Worm (Caenorhabditis elegans) whole organism, L4 larva: ENCODE measurements around the gene F45E4.5.
A peak's percentile ranks its signal among the peaks of the same experiment; 100 is the strongest.

Source experiments
- D1046.2 ChIP-seq: fragments of 200-800 bp; sonication (Bioruptor generic); IDR thresholded peaks from 2 replicates; pipeline ENCODE4 v1.3.6; 2022; ENCODE audit warnings: missing genetic modification characterization, missing compliant biosample characterization
- F10B5.3 ChIP-seq: sonication (generic microtip); optimal IDR thresholded peaks from 2 replicates; lab custom pipeline; 2016; ENCODE audit warnings: mild to moderate bottlenecking, missing genetic modification characterization, missing compliant biosample characterization
- T26A8.4 ChIP-seq: fragments of 200-800 bp; sonication (Bioruptor generic); IDR thresholded peaks from 2 replicates; pipeline ENCODE4 v1.3.6; 2022; ENCODE audit warnings: missing genetic modification characterization, missing compliant biosample characterization
- Y105C5A.15 ChIP-seq: fragments of 200-800 bp; sonication (Bioruptor generic); IDR thresholded peaks from 2 replicates; pipeline ENCODE4 v1.3.6; 2022; ENCODE audit warnings: missing genetic modification characterization, missing compliant biosample characterization
- Y48G9A.11 ChIP-seq: fragments of 200-800 bp; sonication (Bioruptor generic); IDR thresholded peaks from 2 replicates; pipeline ENCODE4 v1.3.6; 2022; ENCODE audit warnings: missing genetic modification reagents, missing genetic modification characterization, missing compliant biosample characterization
- Y5F2A.4 ChIP-seq: fragments of 200-800 bp; sonication (Bioruptor generic); optimal IDR thresholded peaks from 2 replicates; lab custom pipeline; 2018; ENCODE audit warnings: mild to moderate bottlenecking, missing genetic modification characterization, missing compliant biosample characterization
- ZK337.2 ChIP-seq: fragments of 200-800 bp; sonication (Bioruptor generic); IDR thresholded peaks from 2 replicates; pipeline ENCODE4 v1.3.6; 2022; ENCODE audit warnings: missing genetic modification reagents, missing genetic modification characterization, missing compliant biosample characterization
- aly-2 ChIP-seq: sonication (generic microtip); optimal IDR thresholded peaks from 2 replicates; lab custom pipeline; 2018; ENCODE audit warnings: missing biosample characterization, missing genetic modification characterization
- ceh-20 ChIP-seq: fragments of 200-800 bp; sonication (Bioruptor generic); IDR thresholded peaks from 2 replicates; pipeline ENCODE4 v1.3.6; 2022; ENCODE audit warnings: missing genetic modification reagents, missing genetic modification characterization, missing compliant biosample characterization
- ceh-44 ChIP-seq: fragments of 200-800 bp; sonication (Bioruptor generic); IDR thresholded peaks from 2 replicates; pipeline ENCODE4 v1.3.6; 2022; ENCODE audit warnings: missing genetic modification reagents, missing genetic modification characterization, missing compliant biosample characterization
- ceh-62 ChIP-seq: sonication (generic microtip); optimal IDR thresholded peaks from 2 replicates; lab custom pipeline; 2017; ENCODE audit warnings: missing biosample characterization, missing genetic modification characterization
- ces-1 ChIP-seq: fragments of 150-350 bp; sonication (generic microtip); optimal IDR thresholded peaks from 4 replicates; lab custom pipeline; 2014; ENCODE audit warnings: missing biosample characterization, missing genetic modification reagents, missing genetic modification characterization
- cey-2 ChIP-seq: sonication (generic microtip); optimal IDR thresholded peaks from 3 replicates; lab custom pipeline; 2017; ENCODE audit warnings: missing genetic modification characterization, mild to moderate bottlenecking, missing compliant biosample characterization, antibody characterized with exemption, borderline replicate concordance; ENCODE audit not compliant: insufficient read depth
- daf-12 ChIP-seq: fragments of 150-350 bp; optimal IDR thresholded peaks from 2 replicates; lab custom pipeline; 2014; ENCODE audit warnings: missing biosample characterization, missing genetic modification reagents, missing genetic modification characterization
- dpl-1 ChIP-seq: fragments of 150-350 bp; optimal IDR thresholded peaks from 2 replicates; lab custom pipeline; 2014; ENCODE audit warnings: missing biosample characterization, missing genetic modification reagents, missing genetic modification characterization
- egl-43 ChIP-seq: fragments of 200-800 bp; sonication (Bioruptor generic); IDR thresholded peaks from 2 replicates; pipeline ENCODE4 v1.3.6; 2022; ENCODE audit warnings: missing genetic modification reagents, missing genetic modification characterization, missing compliant biosample characterization
- fkh-10 ChIP-seq: fragments of 150-350 bp; optimal IDR thresholded peaks from 2 replicates; lab custom pipeline; 2014; ENCODE audit warnings: missing biosample characterization, missing genetic modification reagents, missing genetic modification characterization
- hif-1 ChIP-seq, 2 experiments: sonication (generic microtip); optimal IDR thresholded peaks; 2 replicates each; lab custom pipeline; 2016 to 2017; ENCODE audit warnings: missing compliant biosample characterization in 2 of 2, missing genetic modification characterization in 2 of 2, missing genetic modification reagents in 2 of 2, missing genotype in 2 of 2, mild to moderate bottlenecking in 1 of 2
- hlh-30 ChIP-seq: sonication (generic microtip); optimal IDR thresholded peaks from 2 replicates; lab custom pipeline; 2017; ENCODE audit warnings: antibody characterized with exemption, mild to moderate bottlenecking, missing genetic modification characterization, missing compliant biosample characterization; ENCODE audit not compliant: insufficient read depth
- hmg-1.1 ChIP-seq: fragments of 200-800 bp; sonication (Bioruptor generic); IDR thresholded peaks from 2 replicates; pipeline ENCODE4 v1.3.6; 2022; ENCODE audit warnings: missing genetic modification reagents, missing genetic modification characterization, missing compliant biosample characterization
- jun-1 ChIP-seq: fragments of 150-350 bp; optimal IDR thresholded peaks from 2 replicates; lab custom pipeline; 2014; ENCODE audit warnings: missing biosample characterization, missing genetic modification reagents, missing genetic modification characterization
- lin-15B ChIP-seq: fragments of 150-350 bp; sonication (generic microtip); optimal IDR thresholded peaks from 3 replicates; lab custom pipeline; 2014; ENCODE audit warnings: missing biosample characterization, missing genetic modification characterization
- lsy-2 ChIP-seq, 2 experiments: fragments of 150-350 bp in 1 of 2; sonication (generic microtip) in 1 of 2; optimal IDR thresholded peaks; 2 replicates each; lab custom pipeline; 2014 to 2017; ENCODE audit warnings: missing biosample characterization in 2 of 2, missing genetic modification characterization in 2 of 2
- madf-9 ChIP-seq: fragments of 200-800 bp; sonication (Bioruptor generic); conservative IDR thresholded peaks from 2 replicates; pipeline ENCODE4 v1.3.6; 2022; ENCODE audit warnings: missing genetic modification reagents, missing genetic modification characterization, missing compliant biosample characterization
- mdl-1 ChIP-seq, 2 experiments: fragments of 150-350 bp in 1 of 2; sonication (generic microtip) in 1 of 2; optimal IDR thresholded peaks; 2 replicates each; lab custom pipeline; 2014 to 2017; ENCODE audit warnings: missing biosample characterization in 2 of 2, missing genetic modification characterization in 2 of 2
- mdt-29 ChIP-seq: fragments of 200-800 bp; sonication (Bioruptor generic); IDR thresholded peaks from 2 replicates; pipeline ENCODE4 v1.3.6; 2022; ENCODE audit warnings: missing genetic modification reagents, missing genetic modification characterization, missing compliant biosample characterization
- mes-2 ChIP-seq: sonication (generic microtip); optimal IDR thresholded peaks from 2 replicates; lab custom pipeline; 2016; ENCODE audit warnings: missing genotype, mild to moderate bottlenecking, missing genetic modification characterization, missing compliant biosample characterization; ENCODE audit not compliant: poor library complexity, severe bottlenecking
- nhr-10 ChIP-seq: fragments of 150-350 bp; optimal IDR thresholded peaks from 2 replicates; lab custom pipeline; 2014; ENCODE audit warnings: missing biosample characterization, missing genetic modification characterization
- nhr-11 ChIP-seq: fragments of 150-350 bp; optimal IDR thresholded peaks from 2 replicates; lab custom pipeline; 2014; ENCODE audit warnings: missing biosample characterization, missing genetic modification characterization
- set-16 ChIP-seq: fragments of 200-800 bp; sonication (Bioruptor generic); IDR thresholded peaks from 2 replicates; pipeline ENCODE4 v1.3.6; 2022; ENCODE audit warnings: missing genetic modification reagents, missing genetic modification characterization, missing compliant biosample characterization
- tra-1 ChIP-seq: fragments of 200-800 bp; sonication (Bioruptor generic); IDR thresholded peaks from 2 replicates; pipeline ENCODE4 v1.3.6; 2022; ENCODE audit warnings: missing genetic modification reagents, missing genetic modification characterization, missing compliant biosample characterization
- unc-39 ChIP-seq: sonication (generic microtip); optimal IDR thresholded peaks from 2 replicates; lab custom pipeline; 2017; ENCODE audit warnings: missing biosample characterization, missing genetic modification characterization
- unc-62 ChIP-seq, 3 experiments: fragments of 150-350 bp in 1 of 3; sonication (generic microtip); optimal IDR thresholded peaks in 2 of 3; peaks in 1 of 3; 1 replicate in 1 of 3; 2 replicates in 2 of 3; lab custom pipeline; 2014 to 2017; ENCODE audit warnings: missing biosample characterization in 3 of 3, missing genetic modification characterization in 3 of 3, missing genetic modification reagents in 3 of 3, missing genotype in 1 of 3
- zag-1 ChIP-seq: fragments of 150-350 bp; optimal IDR thresholded peaks from 2 replicates; lab custom pipeline; 2014; ENCODE audit warnings: missing biosample characterization, missing genetic modification characterization
- zfp-2 ChIP-seq: sonication (generic microtip); optimal IDR thresholded peaks from 2 replicates; lab custom pipeline; 2016; ENCODE audit warnings: mild to moderate bottlenecking, missing genetic modification characterization, missing compliant biosample characterization
- ztf-11 ChIP-seq: fragments of 150-350 bp; optimal IDR thresholded peaks from 2 replicates; lab custom pipeline; 2014; ENCODE audit warnings: missing biosample characterization, missing genetic modification characterization

Gene F45E4.5

ce11 chrIV:7619261-7619660 is 9.6 kb downstream of the F45E4.5 start (continued):
- TF ChIP-seq jun-1 (tag; lab: Kevin White, UChicago), result no peak
- TF ChIP-seq mdl-1 (tag; optimal IDR thresholded peaks at IDR 0.05; lab: Kevin White, UChicago), result peak in 1 of 2 experiments; percentile 25
- peak in 1 of 2 experiments; percentile 23 for TF ChIP-seq lsy-2 (tag; optimal IDR thresholded peaks at IDR 0.05; lab: Kevin White, UChicago)
- peak; percentile 93 for TF ChIP-seq set-16 (GFP tag; lab: Robert Waterston, UW)
- TF ChIP-seq lin-15B (tag; lab: Kevin White, UChicago), result no peak
- no peak for TF ChIP-seq mdt-29
- peak; percentile 67; the same call in 1 of the 2 replicates for TF ChIP-seq egl-43
- TF ChIP-seq hmg-1.1, result peak; percentile 69
- TF ChIP-seq mes-2 (tag; lab: Kevin White, UChicago), result peak; percentile 20
- TF ChIP-seq Y105C5A.15 (GFP tag; lab: Robert Waterston, UW), result no peak
- TF ChIP-seq hif-1 (tag; optimal IDR thresholded peaks at IDR 0.05; lab: Kevin White, UChicago), result no peak
- TF ChIP-seq Y48G9A.11, result no peak
- TF ChIP-seq Y5F2A.4 (GFP tag; lab: Kevin White, UChicago), result no peak

- TF ChIP-seq aly-2 (tag; lab: Kevin White, UChicago) (no peak), lin-15B (tag; lab: Kevin White, UChicago) (no peak), ceh-62 (tag; lab: Kevin White, UChicago) (no peak), lsy-2 (tag; optimal IDR thresholded peaks at IDR 0.05; lab: Kevin White, UChicago) (no peak), zag-1 (tag; lab: Kevin White, UChicago) (no peak), ceh-44 (GFP tag; lab: Robert Waterston, UW) (no peak), tra-1 (GFP tag; lab: Robert Waterston, UW) (no peak), Y5F2A.4 (GFP tag; lab: Kevin White, UChicago) (no peak), fkh-10 (GFP tag; lab: Kevin White, UChicago) (peak; percentile 27), daf-12 (no peak), ces-1 (GFP tag; lab: Kevin White, UChicago) (peak; percentile 48), unc-39 (tag; lab: Kevin White, UChicago) (no peak), cey-2 (tag; lab: Kevin White, UChicago) (no peak), zfp-2 (tag; lab: Kevin White, UChicago) (no peak), nhr-11 (tag; lab: Kevin White, UChicago) (no peak), madf-9 (GFP tag; lab: Robert Waterston, UW) (no peak), D1046.2 (GFP tag; lab: Robert Waterston, UW) (no peak), ZK337.2 (GFP tag; lab: Robert Waterston, UW) (no peak), hlh-30 (tag; lab: Kevin White, UChicago) (peak; percentile 15), nhr-10 (tag; lab: Kevin White, UChicago) (no peak), T26A8.4 (GFP tag; lab: Robert Waterston, UW) (no peak), ceh-20 (no peak), dpl-1 (GFP tag; lab: Kevin White, UChicago) (no peak)
These were observed 16.3 kb downstream of the F45E4.5 start for ce11 chrIV:7612523-7612922.

- TF ChIP-seq hmg-1.1 (peak; percentile 40; the same call in 1 of the 2 replicates), F10B5.3 (no peak), ztf-11 (no peak), unc-62 (GFP tag; optimal IDR thresholded peaks at IDR 0.05 in 1 of 2; lab: Kevin White, UChicago) (peak in 1 of 2 experiments; percentile 75), unc-62 (tag; optimal IDR thresholded peaks at IDR 0.05; lab: Kevin White, UChicago) (no peak), aly-2 (tag; lab: Kevin White, UChicago) (no peak), dpl-1 (GFP tag; lab: Kevin White, UChicago) (no peak)
These were observed 17.4 kb downstream of the F45E4.5 start for ce11 chrIV:7611396-7611795.
